Worm (Caenorhabditis elegans): ENCODE results near the gene K03B4.8.

DNA sequence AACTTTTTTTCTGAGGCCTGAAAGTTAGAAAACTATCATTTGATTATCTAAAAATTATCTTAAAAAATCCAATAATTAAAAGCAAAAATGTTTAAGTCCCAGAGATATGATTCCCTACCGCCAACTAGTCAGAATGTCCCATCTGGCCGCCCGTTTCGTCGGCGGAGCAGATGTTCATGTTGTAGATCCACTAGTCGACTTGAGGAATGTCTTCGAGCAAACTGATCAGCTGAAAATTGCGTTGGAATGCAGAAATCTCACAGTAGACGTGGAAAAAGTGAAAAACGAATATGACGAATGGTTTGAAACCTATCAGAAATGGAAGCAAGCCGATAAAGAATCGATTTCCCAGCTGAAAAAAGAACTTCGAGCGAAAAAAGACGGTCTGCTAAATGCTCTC, 14.8 kb upstream of the K03B4.8 start, which contains the start of gene K03B4.1:
- TF ChIP-seq C08G9.2 (tag; optimal IDR thresholded peaks at IDR 0.05) (no peak), hlh-30 (tag; optimal IDR thresholded peaks at IDR 0.05; ENCODE audit: insufficient read depth) (no peak), rnt-1 (tag; optimal IDR thresholded peaks at IDR 0.05) (no peak), tbx-2 (tag; optimal IDR thresholded peaks at IDR 0.05) (no peak), ets-4 (tag; optimal IDR thresholded peaks at IDR 0.05) (no peak), odd-2 (tag; optimal IDR thresholded peaks at IDR 0.05) (no peak), ceh-2 (tag; optimal IDR thresholded peaks at IDR 0.05) (no peak), dmd-4 (tag; optimal IDR thresholded peaks at IDR 0.05; ENCODE audit: borderline replicate concordance) (no peak), ceh-6 (GFP tag; optimal IDR thresholded peaks at IDR 0.05) (no peak), ama-1 (optimal IDR thresholded peaks at IDR 0.05) (no peak), ceh-31 (tag; optimal IDR thresholded peaks at IDR 0.05) (no peak)

All from whole organism, late embryonic.